Fruit fly (Drosophila melanogaster): ENCODE measurements around the gene CG33342.

Gene CG33342

dm6 chr3R:24392207-24392939, 15.7 kb downstream of the CG33342 start, which contains the start of gene CG13616:
CG13616 (plus strand) TSS chr3R:24392889.
- TF ChIP-seq CG12605 (GFP tag; IDR thresholded peaks at IDR 0.05) (no peak), CG10348 (GFP tag; IDR thresholded peaks at IDR 0.05) (no peak), Pif1A (GFP tag; optimal IDR thresholded peaks at IDR 0.05) (no peak), rn (GFP tag; IDR thresholded peaks at IDR 0.05) (no peak)
